Worm (Caenorhabditis elegans): Measurements from ENCODE around the gene T06E4.7.

T06E4.7 gene

DNA sequence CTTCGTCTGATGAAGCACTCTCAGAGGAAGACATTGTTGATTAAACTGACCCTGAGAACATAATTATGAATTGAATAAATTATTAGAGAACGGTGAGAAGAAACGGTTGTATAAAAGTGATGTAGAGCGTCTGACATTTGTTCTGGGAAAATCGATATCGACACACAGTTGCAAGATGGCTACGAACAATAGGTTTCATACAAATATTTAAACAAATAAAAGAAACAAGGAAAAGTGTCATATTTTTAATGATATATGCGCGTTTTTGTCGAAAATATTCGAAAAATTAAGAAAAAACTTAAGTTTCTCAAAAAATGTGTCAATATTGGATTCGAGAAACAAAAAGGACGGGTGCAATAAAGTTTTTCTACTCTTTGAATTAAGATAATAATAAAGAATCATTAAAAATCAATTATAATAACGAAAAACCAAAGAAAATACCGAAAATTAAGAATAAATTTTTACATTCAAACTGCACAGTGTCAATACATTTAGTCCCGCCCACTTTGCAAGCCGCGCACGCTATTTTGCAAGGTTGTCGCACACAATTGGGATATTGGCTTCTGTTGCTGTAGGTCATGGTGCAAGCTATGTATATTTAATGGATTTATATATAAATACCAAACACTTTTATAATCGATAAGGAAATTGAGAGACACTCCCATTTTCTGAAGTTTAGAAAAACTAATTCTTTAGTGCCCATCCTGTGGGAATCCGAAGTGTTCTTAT is 43.4 kb upstream of the T06E4.7 start, which contains the start of gene rtfo-1:
Gene rtfo-1, minus strand, starts transcription at position 51 of the 729 bp plus-strand sequence.
- TF ChIP-seq ZK185.1 (tag; optimal IDR thresholded peaks at IDR 0.05; ENCODE audit: poor library complexity, severe bottlenecking) (peak; percentile 12), efl-1 (GFP tag; optimal IDR thresholded peaks at IDR 0.05) (peak; percentile 1), lag-1 (GFP tag; IDR thresholded peaks at IDR 0.05) (no peak), pbrm-1 (GFP tag; IDR thresholded peaks at IDR 0.05) (peak; percentile 49; the same call in 1 of the 2 replicates), let-607 (tag; optimal IDR thresholded peaks at IDR 0.05) (peak in 1 of 2 experiments; percentile 12), ztf-18 (tag; optimal IDR thresholded peaks at IDR 0.05) (peak; percentile 34), snpc-4 (GFP tag; optimal IDR thresholded peaks at IDR 0.05) (no peak), snpc-4 (tag; optimal IDR thresholded peaks at IDR 0.05) (peak in 2 of 4 experiments; percentile 28 to 56), snpc-1.3 (tag; optimal IDR thresholded peaks at IDR 0.05; ENCODE audit: insufficient read depth) (peak; percentile 54), rpc-1 (optimal IDR thresholded peaks at IDR 0.05) (peak; percentile 42), rpc-1 (tag; optimal IDR thresholded peaks at IDR 0.05) (no peak), hmg-1.2 (GFP tag; IDR thresholded peaks at IDR 0.05) (no peak), madf-6 (GFP tag; IDR thresholded peaks at IDR 0.05) (peak; percentile 12; the same call in 1 of the 2 replicates)

ce11 chrV:9583323-9583644 is 42.9 kb upstream of the T06E4.7 start, which contains the start of gene K09G1.1:
Gene K09G1.1, plus strand, starts transcription at chrV:9583545.
- TF ChIP-seq ztf-18 (tag; optimal IDR thresholded peaks at IDR 0.05) = no peak
- no peak for TF ChIP-seq ceh-79 (tag; optimal IDR thresholded peaks at IDR 0.05)
- no peak for TF ChIP-seq C17E4.6 (GFP tag; IDR thresholded peaks at IDR 0.05)
- TF ChIP-seq nfyb-1 (GFP tag; IDR thresholded peaks at IDR 0.05) = no peak
- TF ChIP-seq Y79H2A.3 (GFP tag; conservative IDR thresholded peaks at IDR 0.05) = no peak
- TF ChIP-seq pbrm-1 (GFP tag; IDR thresholded peaks at IDR 0.05) = no peak
- no peak for TF ChIP-seq ceh-100 (GFP tag; IDR thresholded peaks at IDR 0.05)

DNA sequence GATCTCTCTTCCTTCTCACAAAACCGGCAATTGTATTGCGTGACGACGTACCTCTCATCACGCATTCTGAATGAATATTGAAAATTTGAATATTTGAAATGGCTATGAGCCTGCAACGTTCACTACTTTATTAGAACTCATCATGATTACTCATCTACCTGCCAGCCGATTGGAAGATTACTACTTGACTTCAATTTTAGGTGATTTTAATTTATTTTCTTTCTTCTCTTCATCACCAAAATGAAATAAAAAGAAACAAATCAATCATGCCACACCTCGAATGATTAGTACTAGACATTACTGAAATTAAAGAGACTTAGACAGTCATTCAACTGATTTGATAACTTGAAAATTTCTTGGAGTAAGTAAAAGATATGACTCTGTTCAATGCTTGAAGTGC is 41.9 kb upstream of the T06E4.7 start:
- TF ChIP-seq rec-8 (tag; optimal IDR thresholded peaks at IDR 0.05) (no peak), lag-1 (GFP tag; IDR thresholded peaks at IDR 0.05) (no peak), lir-1 (GFP tag; conservative IDR thresholded peaks at IDR 0.05) (no peak), nfya-1 (tag; optimal IDR thresholded peaks at IDR 0.05; ENCODE audit: borderline replicate concordance, insufficient read depth) (no peak), B0019.2 (GFP tag; conservative IDR thresholded peaks at IDR 0.05) (no peak), snpc-1.3 (tag; optimal IDR thresholded peaks at IDR 0.05; ENCODE audit: insufficient read depth) (no peak), dox-1 (GFP tag; IDR thresholded peaks at IDR 0.05) (no peak), tbp1 (GFP tag; optimal IDR thresholded peaks at IDR 0.05) (no peak), T26A5.8 (tag; optimal IDR thresholded peaks at IDR 0.05) (no peak), akir-1 (GFP tag; optimal IDR thresholded peaks at IDR 0.05) (no peak), ztf-28 (GFP tag; IDR thresholded peaks at IDR 0.05) (no peak), ztf-6 (GFP tag; IDR thresholded peaks at IDR 0.05) (no peak), hsf-1 (GFP tag; IDR thresholded peaks at IDR 0.05) (no peak)

ce11 chrV:9587619-9588018 is 38.6 kb upstream of the T06E4.7 start:
- no peak for TF ChIP-seq K11D2.4 (GFP tag; IDR thresholded peaks at IDR 0.05)
- TF ChIP-seq sptf-2 (GFP tag; optimal IDR thresholded peaks at IDR 0.05) = no peak
- TF ChIP-seq tlf-1 (GFP tag; optimal IDR thresholded peaks at IDR 0.05) = no peak
- TF ChIP-seq aptf-2 (GFP tag; conservative IDR thresholded peaks at IDR 0.05) = no peak
- TF ChIP-seq dpff-1 (tag; optimal IDR thresholded peaks at IDR 0.05) = no peak
- no peak for TF ChIP-seq C17E4.6 (GFP tag; IDR thresholded peaks at IDR 0.05)
- no peak for TF ChIP-seq tbx-9 (tag; optimal IDR thresholded peaks at IDR 0.05; ENCODE audit: borderline replicate concordance)
- no peak for TF ChIP-seq rec-8 (tag; optimal IDR thresholded peaks at IDR 0.05)
- no peak for TF ChIP-seq akir-1 (GFP tag; optimal IDR thresholded peaks at IDR 0.05)
- no peak for TF ChIP-seq D2030.7 (GFP tag; IDR thresholded peaks at IDR 0.05)
- TF ChIP-seq ets-4 (GFP tag; optimal IDR thresholded peaks at IDR 0.05) = no peak
